Worm (Caenorhabditis elegans) whole organism, young adult: ENCODE measurements around the gene H39E20.1.

Experiments
- B0035.1 ChIP-seq: sonication (generic microtip); optimal IDR thresholded peaks from 2 replicates; lab custom pipeline; 2016; ENCODE audit warnings: missing genetic modification characterization, mild to moderate bottlenecking, missing compliant biosample characterization, missing genotype, missing genetic modification reagents
- C06A6.2 ChIP-seq: fragments of 200-800 bp; sonication (Bioruptor generic); conservative IDR thresholded peaks from 2 replicates; pipeline ENCODE4 v1.3.6; 2022; ENCODE audit warnings: missing genetic modification characterization, missing compliant biosample characterization
- F10E7.11 ChIP-seq: sonication (generic microtip); optimal IDR thresholded peaks from 2 replicates; lab custom pipeline; 2017; ENCODE audit warnings: mild to moderate bottlenecking, missing genetic modification characterization, moderate library complexity, missing compliant biosample characterization
- F33H1.4 ChIP-seq: fragments of 200-800 bp; sonication (Bioruptor generic); IDR thresholded peaks from 2 replicates; pipeline ENCODE4 v1.3.6; 2022; ENCODE audit warnings: missing genetic modification reagents, missing genetic modification characterization, missing compliant biosample characterization
- F52B5.7 ChIP-seq: sonication (generic microtip); optimal IDR thresholded peaks from 2 replicates; lab custom pipeline; 2016; ENCODE audit warnings: mild to moderate bottlenecking, missing genetic modification characterization, missing compliant biosample characterization
- F57A8.1 ChIP-seq: fragments of 200-800 bp; sonication (Bioruptor generic); optimal IDR thresholded peaks from 2 replicates; lab custom pipeline; 2018; ENCODE audit warnings: mild to moderate bottlenecking, missing genetic modification characterization, moderate library complexity, missing compliant biosample characterization
- K12H6.12 ChIP-seq: fragments of 200-800 bp; sonication (Bioruptor generic); optimal IDR thresholded peaks from 2 replicates; lab custom pipeline; 2018; ENCODE audit warnings: mild to moderate bottlenecking, missing genetic modification characterization, missing compliant biosample characterization
- T26A5.8 ChIP-seq: sonication (generic microtip); optimal IDR thresholded peaks from 2 replicates; lab custom pipeline; 2016; ENCODE audit warnings: missing genetic modification characterization, missing compliant biosample characterization
- Y53F4B.3 ChIP-seq: fragments of 200-800 bp; sonication (Bioruptor generic); IDR thresholded peaks from 2 replicates; pipeline ENCODE4 v1.3.6; 2022; ENCODE audit warnings: missing genetic modification reagents, missing genetic modification characterization, missing compliant biosample characterization
- Y67H2A.10 ChIP-seq: fragments of 200-800 bp; sonication (Bioruptor generic); conservative IDR thresholded peaks from 2 replicates; pipeline ENCODE4 v1.3.6; 2022; ENCODE audit warnings: missing genetic modification reagents, missing genetic modification characterization, missing compliant biosample characterization
- ceh-100 ChIP-seq: fragments of 200-800 bp; sonication (Bioruptor generic); IDR thresholded peaks from 2 replicates; pipeline ENCODE4 v1.3.6; 2022; ENCODE audit warnings: missing genetic modification reagents, missing genetic modification characterization, missing compliant biosample characterization
- ceh-27 ChIP-seq: fragments of 200-800 bp; sonication (Bioruptor generic); optimal IDR thresholded peaks from 2 replicates; lab custom pipeline; 2018; ENCODE audit warnings: mild to moderate bottlenecking, missing genetic modification characterization, moderate library complexity, missing compliant biosample characterization
- die-1 ChIP-seq: sonication (generic microtip); optimal IDR thresholded peaks from 2 replicates; lab custom pipeline; 2016; ENCODE audit warnings: missing genotype, mild to moderate bottlenecking, missing genetic modification characterization, missing compliant biosample characterization
- dox-1 ChIP-seq: fragments of 200-800 bp; sonication (Bioruptor generic); IDR thresholded peaks from 2 replicates; pipeline ENCODE4 v1.3.6; 2022; ENCODE audit warnings: missing genetic modification reagents, missing genetic modification characterization, missing compliant biosample characterization
- efl-1 ChIP-seq: fragments of 150-350 bp; optimal IDR thresholded peaks from 2 replicates; lab custom pipeline; 2014; ENCODE audit warnings: missing biosample characterization, missing genetic modification reagents, missing genetic modification characterization
- egrh-3 ChIP-seq: fragments of 200-800 bp; sonication (Bioruptor generic); IDR thresholded peaks from 2 replicates; pipeline ENCODE4 v1.3.6; 2022; ENCODE audit warnings: missing genetic modification reagents, missing genetic modification characterization, missing compliant biosample characterization
- gei-17 ChIP-seq: fragments of 200-800 bp; sonication (Bioruptor generic); optimal IDR thresholded peaks from 2 replicates; lab custom pipeline; 2018; ENCODE audit warnings: mild to moderate bottlenecking, missing genetic modification characterization, missing compliant biosample characterization
- hlh-26 ChIP-seq: fragments of 200-800 bp; sonication (Bioruptor generic); conservative IDR thresholded peaks from 2 replicates; pipeline ENCODE4 v1.3.6; 2022; ENCODE audit warnings: missing genetic modification reagents, missing genetic modification characterization, missing compliant biosample characterization
- hmg-1.2 ChIP-seq: fragments of 200-800 bp; sonication (Bioruptor generic); IDR thresholded peaks from 2 replicates; pipeline ENCODE4 v1.3.6; 2022; ENCODE audit warnings: missing genetic modification reagents, missing genetic modification characterization, missing compliant biosample characterization
- hrde-1 ChIP-seq: sonication (generic microtip); optimal IDR thresholded peaks from 2 replicates; lab custom pipeline; 2016; ENCODE audit warnings: missing genetic modification characterization, mild to moderate bottlenecking, missing compliant biosample characterization, moderate library complexity, missing genotype, missing genetic modification reagents, borderline replicate concordance
- hsf-1 ChIP-seq: fragments of 200-800 bp; sonication (Bioruptor generic); IDR thresholded peaks from 2 replicates; pipeline ENCODE4 v1.3.6; 2022; ENCODE audit warnings: missing genetic modification reagents, missing genetic modification characterization, missing compliant biosample characterization
- lag-1 ChIP-seq: fragments of 200-800 bp; sonication (Bioruptor generic); IDR thresholded peaks from 2 replicates; pipeline ENCODE4 v1.3.6; 2022; ENCODE audit warnings: missing genetic modification reagents, missing genetic modification characterization, missing compliant biosample characterization
- lin-54 ChIP-seq: fragments of 200-800 bp; sonication (Bioruptor generic); optimal IDR thresholded peaks from 2 replicates; lab custom pipeline; 2018; ENCODE audit warnings: mild to moderate bottlenecking, missing genetic modification characterization, missing compliant biosample characterization
- lsl-1 ChIP-seq: fragments of 200-800 bp; sonication (Bioruptor generic); optimal IDR thresholded peaks from 2 replicates; lab custom pipeline; 2018; ENCODE audit warnings: mild to moderate bottlenecking, missing genetic modification characterization, moderate library complexity, missing compliant biosample characterization
- lsy-27 ChIP-seq: sonication (generic microtip); optimal IDR thresholded peaks from 2 replicates; lab custom pipeline; 2017; ENCODE audit warnings: missing genetic modification characterization, mild to moderate bottlenecking, missing compliant biosample characterization, antibody characterized with exemption, missing genotype, borderline replicate concordance; ENCODE audit not compliant: insufficient read depth
- madf-3 ChIP-seq: fragments of 200-800 bp; sonication (Bioruptor generic); IDR thresholded peaks from 2 replicates; pipeline ENCODE4 v1.3.6; 2022; ENCODE audit warnings: missing genetic modification reagents, missing genetic modification characterization, missing compliant biosample characterization
- nhr-179 ChIP-seq: sonication (generic microtip); optimal IDR thresholded peaks from 2 replicates; lab custom pipeline; 2016; ENCODE audit warnings: mild to moderate bottlenecking, missing genetic modification characterization, missing compliant biosample characterization
- nhr-80 ChIP-seq: sonication (generic microtip); optimal IDR thresholded peaks from 2 replicates; lab custom pipeline; 2016; ENCODE audit warnings: missing genetic modification characterization, missing compliant biosample characterization
- rcor-1 ChIP-seq: fragments of 200-800 bp; sonication (Bioruptor generic); IDR thresholded peaks from 2 replicates; pipeline ENCODE4 v1.3.6; 2022; ENCODE audit warnings: missing genetic modification reagents, missing genetic modification characterization, missing compliant biosample characterization
- repo-1 ChIP-seq: sonication (generic microtip); optimal IDR thresholded peaks from 2 replicates; lab custom pipeline; 2017; ENCODE audit warnings: mild to moderate bottlenecking, missing genetic modification characterization, missing compliant biosample characterization
- sdz-38 ChIP-seq: sonication (generic microtip); optimal IDR thresholded peaks from 2 replicates; lab custom pipeline; 2016; ENCODE audit warnings: missing genotype, missing genetic modification characterization, missing compliant biosample characterization
- snpc-1.1 ChIP-seq: sonication (generic microtip); optimal IDR thresholded peaks from 2 replicates; lab custom pipeline; 2017; ENCODE audit warnings: missing genetic modification characterization, mild to moderate bottlenecking, missing compliant biosample characterization, antibody characterized with exemption, moderate library complexity, missing genotype, missing genetic modification reagents; ENCODE audit not compliant: insufficient read depth
- snpc-1.3 ChIP-seq: sonication (generic microtip); optimal IDR thresholded peaks from 2 replicates; lab custom pipeline; 2017; ENCODE audit warnings: missing genetic modification characterization, mild to moderate bottlenecking, missing compliant biosample characterization, antibody characterized with exemption, moderate library complexity, missing genotype, missing genetic modification reagents; ENCODE audit not compliant: insufficient read depth
- sptf-2 ChIP-seq: fragments of 200-800 bp; sonication (Bioruptor generic); optimal IDR thresholded peaks from 2 replicates; lab custom pipeline; 2018; ENCODE audit warnings: mild to moderate bottlenecking, missing genetic modification characterization, missing compliant biosample characterization
- tbp1 ChIP-seq: fragments of 200-800 bp; sonication (Bioruptor generic); optimal IDR thresholded peaks from 2 replicates; lab custom pipeline; 2018; ENCODE audit warnings: mild to moderate bottlenecking, missing genetic modification characterization, missing compliant biosample characterization
- tbx-9 ChIP-seq: sonication (generic microtip); optimal IDR thresholded peaks from 2 replicates; lab custom pipeline; 2016; ENCODE audit warnings: borderline replicate concordance, missing genetic modification characterization, inconsistent platforms, missing compliant biosample characterization
- unc-62 ChIP-seq: fragments of 150-350 bp; optimal IDR thresholded peaks from 2 replicates; lab custom pipeline; 2014; ENCODE audit warnings: missing biosample characterization, missing genetic modification reagents, missing genetic modification characterization
- xnd-1 ChIP-seq: sonication (generic microtip); optimal IDR thresholded peaks from 2 replicates; lab custom pipeline; 2016; ENCODE audit warnings: missing genotype, missing genetic modification reagents, missing genetic modification characterization, missing compliant biosample characterization
- zim-3 ChIP-seq: sonication (generic microtip); optimal IDR thresholded peaks from 2 replicates; lab custom pipeline; 2017; ENCODE audit warnings: mild to moderate bottlenecking, missing genetic modification characterization, moderate library complexity, missing compliant biosample characterization
- ztf-18 ChIP-seq: sonication (generic microtip); optimal IDR thresholded peaks from 2 replicates; lab custom pipeline; 2016; ENCODE audit warnings: missing genotype, mild to moderate bottlenecking, missing genetic modification characterization, missing compliant biosample characterization
- ztf-22 ChIP-seq: fragments of 200-800 bp; sonication (Bioruptor generic); optimal IDR thresholded peaks from 2 replicates; lab custom pipeline; 2018; ENCODE audit warnings: mild to moderate bottlenecking, missing genetic modification characterization, moderate library complexity, missing compliant biosample characterization
- ztf-6 ChIP-seq: fragments of 200-800 bp; sonication (Bioruptor generic); IDR thresholded peaks from 2 replicates; pipeline ENCODE4 v1.3.6; 2022; ENCODE audit warnings: missing genetic modification reagents, missing genetic modification characterization, missing compliant biosample characterization

Gene H39E20.1

DNA sequence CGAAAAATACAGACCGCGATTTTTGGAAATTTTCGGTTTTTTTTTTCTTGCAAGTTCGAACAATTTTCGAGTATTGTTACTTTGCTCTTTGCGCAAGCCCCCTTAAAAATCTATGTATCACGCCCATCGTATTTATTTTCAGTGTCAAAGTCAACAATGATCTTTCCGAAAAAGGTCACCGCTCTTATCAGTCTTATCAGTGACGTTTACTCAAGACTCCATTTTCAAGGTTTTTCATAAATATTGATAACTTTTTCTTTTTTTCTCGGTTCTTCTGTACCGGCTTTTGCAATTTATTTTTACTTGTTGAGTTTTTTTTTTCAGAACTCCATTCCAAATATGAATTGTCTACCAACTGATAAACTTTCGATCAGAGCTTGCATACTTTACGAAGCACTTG lies 25.7 kb downstream of the H39E20.1 start, which contains the start of gene fbxa-190:
TSS of gene fbxa-190 (plus strand) at position 325 of the 400 bp plus-strand sequence.
- TF ChIP-seq nhr-80 (tag; lab: Kevin White, UChicago) (peak; percentile 51), ceh-100 (no peak)

DNA sequence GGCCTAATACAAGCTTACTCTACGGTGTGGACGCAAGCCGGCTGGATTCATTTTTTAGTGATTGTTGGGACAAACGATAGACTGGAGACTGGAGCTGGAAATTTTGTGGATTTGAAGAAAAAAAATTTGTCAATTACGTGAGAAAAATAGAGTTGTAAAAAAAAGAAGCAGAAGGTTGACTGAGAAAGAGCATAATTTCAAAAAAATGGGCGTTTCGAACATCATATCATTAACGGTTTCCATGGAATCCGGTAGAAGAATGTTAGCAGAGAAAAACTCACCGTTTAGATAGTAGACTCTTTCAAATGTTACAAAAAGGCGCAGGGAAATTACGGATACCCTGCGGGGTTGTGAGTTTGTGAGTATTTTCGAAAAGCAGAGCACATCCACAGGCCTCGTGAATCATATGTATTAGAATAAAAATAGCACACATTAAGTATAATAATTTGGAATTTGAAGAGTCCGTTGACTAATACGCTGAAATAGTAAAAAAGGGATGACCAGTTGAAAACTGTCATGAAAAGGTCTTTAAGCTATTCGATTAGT lies 26.6 kb downstream of the H39E20.1 start, which contains the start of gene F56C3.7:
TSS of gene F56C3.7 (minus strand) at position 51 of the 546 bp plus-strand sequence.
- TF ChIP-seq F10E7.11 (tag; lab: Kevin White, UChicago) (no peak), F52B5.7 (no peak), gei-17 (peak; percentile 77), hsf-1 (no peak), egrh-3 (GFP tag; lab: Robert Waterston, UW) (no peak), ceh-27 (GFP tag; lab: Kevin White, UChicago) (no peak), dox-1 (GFP tag; lab: Robert Waterston, UW) (0 out of 2 replicates have a peak, but pooled peaks have one; percentile 41), hmg-1.2 (peak; percentile 15; the same call in 1 of the 2 replicates), Y53F4B.3 (GFP tag; lab: Robert Waterston, UW) (no peak), lag-1 (GFP tag; lab: Robert Waterston, UW) (no peak)
- TF ChIP-seq, all 124 proteins: peak for 3

DNA sequence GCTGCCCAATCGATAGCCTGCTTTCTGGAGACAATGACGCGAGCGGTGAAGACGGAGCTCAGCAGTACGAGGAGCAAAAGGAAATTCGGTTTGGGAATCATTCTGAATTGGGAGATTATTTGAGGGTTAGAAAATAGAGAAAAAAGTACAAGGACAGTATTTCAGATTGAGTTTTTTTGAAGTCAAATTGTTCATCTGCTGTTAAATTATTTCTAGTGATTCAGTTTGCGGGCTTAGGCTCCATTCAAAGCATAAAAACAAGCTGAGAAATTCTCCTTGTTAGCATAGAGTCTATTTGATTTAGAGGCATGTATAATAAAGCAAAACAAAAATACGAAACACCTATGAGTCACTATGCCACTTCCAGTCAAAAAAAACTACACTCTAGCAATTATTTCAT lies 30.0 kb downstream of the H39E20.1 start, which contains the start of gene dgn-2:
TSS of gene dgn-2 (minus strand) at position 101 of the 400 bp plus-strand sequence.
- TF ChIP-seq tbx-9 (tag; lab: Kevin White, UChicago) (no peak), hrde-1 (tag; lab: Kevin White, UChicago) (no peak), lsy-27 (tag; lab: Kevin White, UChicago) (no peak), ztf-18 (tag; lab: Kevin White, UChicago) (no peak), C06A6.2 (GFP tag; lab: Robert Waterston, UW) (no peak), hlh-26 (no peak), repo-1 (tag; lab: Kevin White, UChicago) (no peak), ztf-22 (GFP tag; lab: Kevin White, UChicago) (no peak), snpc-1.3 (no peak), xnd-1 (tag; lab: Kevin White, UChicago) (no peak), nhr-179 (tag; lab: Kevin White, UChicago) (no peak), die-1 (tag; lab: Kevin White, UChicago) (no peak), ztf-6 (no peak), B0035.1 (tag; lab: Kevin White, UChicago) (no peak)

DNA sequence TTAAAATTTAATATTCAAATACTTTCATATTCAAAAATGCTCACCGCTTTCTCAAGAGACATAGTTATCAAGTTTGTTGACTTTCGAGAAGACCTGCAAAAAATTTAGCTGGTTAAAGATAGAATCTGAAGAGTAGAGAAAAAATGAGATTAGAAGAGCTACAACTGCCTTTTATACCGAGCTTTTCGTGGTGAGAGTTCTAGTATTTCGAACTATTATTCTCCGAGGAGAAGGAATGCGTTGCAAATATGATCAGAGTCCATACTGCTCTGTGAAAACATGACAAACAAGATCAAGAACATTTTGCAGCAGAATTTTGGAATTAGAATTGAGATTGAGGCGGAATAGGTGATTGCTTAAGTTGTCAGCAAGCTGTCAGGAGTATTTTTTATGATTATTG lies 36.8 kb downstream of the H39E20.1 start, which contains the start of gene F56C3.4:
TSS of gene F56C3.4 (minus strand) at position 101 of the 400 bp plus-strand sequence.
- TF ChIP-seq F57A8.1 (GFP tag; lab: Kevin White, UChicago) (no peak), efl-1 (GFP tag; lab: Kevin White, UChicago) (no peak), F33H1.4 (no peak)

DNA sequence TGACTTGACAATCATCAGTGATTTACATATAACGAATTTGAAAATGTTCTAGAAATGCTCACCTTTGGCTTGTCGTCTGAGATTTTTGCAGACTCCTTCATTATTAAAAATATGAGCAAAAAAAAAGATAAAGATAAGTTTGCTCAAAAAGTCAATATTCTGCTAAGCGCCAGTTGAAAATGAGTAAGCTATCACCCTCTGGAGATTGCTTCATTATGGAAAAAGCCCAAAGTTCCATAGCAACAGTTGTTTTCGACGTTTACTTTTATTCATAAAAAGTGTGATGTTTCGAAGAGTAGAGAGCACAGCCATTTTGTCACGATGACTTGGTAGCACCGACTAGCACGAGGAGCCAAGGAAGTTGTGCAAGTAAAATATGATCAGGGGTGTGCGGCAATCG lies 39.1 kb downstream of the H39E20.1 start, which contains the start of gene F56C3.3:
TSS of gene F56C3.3 (minus strand) at position 101 of the 400 bp plus-strand sequence.
- TF ChIP-seq zim-3 (no peak), tbx-9 (tag; lab: Kevin White, UChicago) (no peak), sdz-38 (no peak), tbp1 (no peak), K12H6.12 (no peak), snpc-1.1 (tag; lab: Kevin White, UChicago) (no peak), repo-1 (tag; lab: Kevin White, UChicago) (no peak), madf-3 (no peak), Y67H2A.10 (GFP tag; lab: Robert Waterston, UW) (no peak), unc-62 (GFP tag; lab: Kevin White, UChicago) (no peak), Y53F4B.3 (GFP tag; lab: Robert Waterston, UW) (no peak), lsl-1 (no peak), rcor-1 (no peak), sptf-2 (GFP tag; lab: Kevin White, UChicago) (no peak), T26A5.8 (no peak), lin-54 (GFP tag; lab: Kevin White, UChicago) (no peak)
